Fruit fly (Drosophila melanogaster) whole organism, embryonic: ENCODE data around the gene Trim9.

Experiments
- B-H2 ChIP-seq: fragments of 200-800 bp; sonication (Bioruptor generic); optimal IDR thresholded peaks from 2 replicates; lab custom pipeline; 2018; ENCODE audit warnings: missing biosample characterization, mild to moderate bottlenecking, missing genetic modification characterization
- Bdp1 ChIP-seq: fragments of 200-800 bp; sonication (Bioruptor generic); optimal IDR thresholded peaks from 3 replicates; lab custom pipeline; 2016; ENCODE audit warnings: missing biosample characterization, missing genetic modification characterization
- CG1024 ChIP-seq: fragments of 200-800 bp; sonication (Bioruptor generic); IDR thresholded peaks from 2 replicates; pipeline ENCODE4 v1.3.6; 2022; ENCODE audit warnings: missing biosample characterization, missing genetic modification characterization
- CG11456 ChIP-seq: fragments of 200-800 bp; sonication (Bioruptor generic); IDR thresholded peaks from 3 replicates; pipeline ENCODE4 v1.3.6; 2022; ENCODE audit warnings: missing biosample characterization, missing genetic modification characterization
- CG11695 ChIP-seq: fragments of 200-800 bp; sonication (Bioruptor generic); IDR thresholded peaks from 3 replicates; pipeline ENCODE4 v1.3.6; 2022; ENCODE audit warnings: missing biosample characterization, missing genetic modification characterization
- CG12391 ChIP-seq: fragments of 200-800 bp; sonication (Bioruptor generic); optimal IDR thresholded peaks from 3 replicates; lab custom pipeline; 2018; ENCODE audit warnings: missing biosample characterization, mild to moderate bottlenecking, missing genetic modification characterization, moderate library complexity
- CG12769 ChIP-seq: fragments of 200-800 bp; sonication (Bioruptor generic); optimal IDR thresholded peaks from 2 replicates; lab custom pipeline; 2019; ENCODE audit warnings: missing biosample characterization, mild to moderate bottlenecking, missing genetic modification characterization, moderate library complexity
- CG14667 ChIP-seq: fragments of 200-800 bp; sonication (Bioruptor generic); IDR thresholded peaks from 2 replicates; pipeline ENCODE4 v1.3.6; 2022; ENCODE audit warnings: missing biosample characterization, missing genetic modification characterization
- CG14860 ChIP-seq: fragments of 200-800 bp; sonication (Bioruptor generic); IDR thresholded peaks from 3 replicates; pipeline ENCODE4 v1.3.6; 2022; ENCODE audit warnings: missing biosample characterization, missing genetic modification characterization; ENCODE audit not compliant: partially characterized antibody
- CG15011 ChIP-seq: fragments of 200-800 bp; sonication (Bioruptor generic); optimal IDR thresholded peaks from 3 replicates; lab custom pipeline; 2018; ENCODE audit warnings: missing biosample characterization, mild to moderate bottlenecking, missing genetic modification characterization
- CG2875 ChIP-seq: fragments of 200-800 bp; sonication (Bioruptor generic); optimal IDR thresholded peaks from 2 replicates; lab custom pipeline; 2017; ENCODE audit warnings: missing biosample characterization, mild to moderate bottlenecking, missing genetic modification characterization, missing genetic modification reagents
- CG32772 ChIP-seq: fragments of 200-800 bp; sonication (Bioruptor generic); IDR thresholded peaks from 2 replicates; pipeline ENCODE4 v1.3.6; 2022; ENCODE audit warnings: missing biosample characterization, missing genetic modification characterization
- CG3726 ChIP-seq: fragments of 200-800 bp; sonication (Bioruptor generic); IDR thresholded peaks from 3 replicates; pipeline ENCODE4, ENCODE4 v1.3.6; 2022; ENCODE audit warnings: missing biosample characterization, missing genetic modification characterization
- CG4282 ChIP-seq: fragments of 200-800 bp; sonication (Bioruptor generic); optimal IDR thresholded peaks from 2 replicates; lab custom pipeline; 2016; ENCODE audit warnings: missing biosample characterization, missing genetic modification characterization
- CG4820 ChIP-seq: fragments of 200-800 bp; sonication (Bioruptor generic); optimal IDR thresholded peaks from 3 replicates; lab custom pipeline; 2016; ENCODE audit warnings: missing biosample characterization, missing genetic modification characterization
- CG5953 ChIP-seq: fragments of 200-800 bp; sonication (Bioruptor generic); IDR thresholded peaks from 2 replicates; pipeline ENCODE4 v1.3.6; 2022; ENCODE audit warnings: missing biosample characterization, missing genetic modification characterization
- CG7963 ChIP-seq: fragments of 200-800 bp; sonication (Bioruptor generic); IDR thresholded peaks from 3 replicates; pipeline ENCODE4 v1.3.6; 2022; ENCODE audit warnings: missing biosample characterization, missing genetic modification characterization; ENCODE audit not compliant: partially characterized antibody
- CG8281 ChIP-seq: fragments of 200-800 bp; sonication (Bioruptor generic); optimal IDR thresholded peaks from 2 replicates; lab custom pipeline; 2018; ENCODE audit warnings: missing biosample characterization, mild to moderate bottlenecking, missing genetic modification characterization, moderate library complexity
- Camta ChIP-seq: fragments of 200-800 bp; sonication (Bioruptor generic); optimal IDR thresholded peaks from 2 replicates; lab custom pipeline; 2016; ENCODE audit warnings: missing biosample characterization, missing genetic modification characterization
- Fer1 ChIP-seq: fragments of 200-800 bp; sonication (Bioruptor generic); optimal IDR thresholded peaks from 2 replicates; lab custom pipeline; 2017; ENCODE audit warnings: missing biosample characterization, mild to moderate bottlenecking, missing genetic modification characterization
- HmgD ChIP-seq: fragments of 200-800 bp; sonication (Bioruptor generic); optimal IDR thresholded peaks from 3 replicates; lab custom pipeline; 2016; ENCODE audit warnings: missing biosample characterization, missing genetic modification characterization
- Hr3 ChIP-seq: fragments of 200-800 bp; sonication (Bioruptor generic); optimal IDR thresholded peaks from 3 replicates; lab custom pipeline; 2016; ENCODE audit warnings: missing biosample characterization, missing genetic modification characterization
- Hr39 ChIP-seq: fragments of >200 bp; optimal IDR thresholded peaks from 2 replicates; lab custom pipeline; 2017
- Jarid2 ChIP-seq: fragments of 200-800 bp; sonication (Bioruptor generic); optimal IDR thresholded peaks from 3 replicates; lab custom pipeline; 2017; ENCODE audit warnings: mild to moderate bottlenecking, missing biosample characterization, missing genetic modification reagents, missing genetic modification characterization
- Mes4 ChIP-seq: fragments of 200-800 bp; sonication (Bioruptor generic); optimal IDR thresholded peaks from 2 replicates; lab custom pipeline; 2016; ENCODE audit warnings: missing biosample characterization, missing genetic modification characterization
- PHDP ChIP-seq: fragments of 200-800 bp; sonication (Bioruptor generic); optimal IDR thresholded peaks from 3 replicates; lab custom pipeline; 2018; ENCODE audit warnings: missing biosample characterization, mild to moderate bottlenecking, missing genetic modification characterization, moderate library complexity
- Ptx1 ChIP-seq: fragments of 200-800 bp; sonication (Bioruptor generic); IDR thresholded peaks from 2 replicates; pipeline ENCODE4 v1.3.6; 2022; ENCODE audit warnings: missing biosample characterization, missing genetic modification characterization
- Sin3A ChIP-seq: fragments of >200 bp; optimal IDR thresholded peaks from 2 replicates; lab custom pipeline; 2018
- Xbp1 ChIP-seq: fragments of 200-800 bp; sonication (Bioruptor generic); optimal IDR thresholded peaks from 3 replicates; lab custom pipeline; 2016; ENCODE audit warnings: missing biosample characterization, mild to moderate bottlenecking, missing genetic modification characterization
- aop ChIP-seq: fragments of 200-800 bp; sonication (Bioruptor generic); IDR thresholded peaks from 2 replicates; pipeline ENCODE4 v1.3.6; 2022; ENCODE audit warnings: missing biosample characterization, missing genetic modification characterization
- ara ChIP-seq: fragments of 200-800 bp; sonication (Bioruptor generic); IDR thresholded peaks from 2 replicates; pipeline ENCODE4 v1.3.6; 2022; ENCODE audit warnings: missing biosample characterization, missing genetic modification characterization
- ato ChIP-seq: fragments of 200-800 bp; sonication (Bioruptor generic); IDR thresholded peaks from 2 replicates; pipeline ENCODE4 v1.3.6; 2022; ENCODE audit warnings: missing biosample characterization, missing genetic modification characterization; ENCODE audit not compliant: partially characterized antibody
- bab2 ChIP-seq: fragments of 200-800 bp; sonication (Bioruptor generic); optimal IDR thresholded peaks from 2 replicates; lab custom pipeline; 2016; ENCODE audit warnings: missing biosample characterization, missing genetic modification characterization
- cato ChIP-seq: fragments of 200-800 bp; sonication (Bioruptor generic); optimal IDR thresholded peaks from 2 replicates; lab custom pipeline; 2016; ENCODE audit warnings: missing biosample characterization, missing genetic modification characterization, borderline replicate concordance
- caup ChIP-seq: fragments of 200-800 bp; sonication (Bioruptor generic); optimal IDR thresholded peaks from 3 replicates; lab custom pipeline; 2017; ENCODE audit warnings: missing biosample characterization, mild to moderate bottlenecking, missing genetic modification characterization, moderate library complexity; ENCODE audit not compliant: severe bottlenecking
- chif ChIP-seq, 2 experiments: fragments of 200-800 bp; sonication (Bioruptor generic); optimal IDR thresholded peaks; 3 replicates each; lab custom pipeline; 2016; ENCODE audit warnings: missing biosample characterization in 2 of 2, missing genetic modification characterization in 2 of 2
- crol ChIP-seq: fragments of 200-800 bp; sonication (Bioruptor generic); IDR thresholded peaks from 2 replicates; pipeline ENCODE4 v1.3.6; 2022; ENCODE audit warnings: missing biosample characterization, missing genetic modification characterization
- dmrt11E ChIP-seq: fragments of 200-800 bp; sonication (Bioruptor generic); optimal IDR thresholded peaks from 3 replicates; lab custom pipeline; 2018; ENCODE audit warnings: missing biosample characterization, mild to moderate bottlenecking, missing genetic modification characterization, moderate library complexity
- emc ChIP-seq: fragments of 200-800 bp; sonication (Bioruptor generic); optimal IDR thresholded peaks from 2 replicates; lab custom pipeline; 2016; ENCODE audit warnings: missing biosample characterization, missing genetic modification characterization
- gt ChIP-seq: fragments of 200-800 bp; sonication (Bioruptor generic); IDR thresholded peaks from 2 replicates; pipeline ENCODE4 v1.3.6; 2022; ENCODE audit warnings: missing biosample characterization, missing genetic modification characterization
- her ChIP-seq: fragments of 200-800 bp; sonication (Bioruptor generic); optimal IDR thresholded peaks from 2 replicates; lab custom pipeline; 2016; ENCODE audit warnings: missing biosample characterization, missing genetic modification characterization
- lmd ChIP-seq: fragments of 200-800 bp; sonication (Bioruptor generic); IDR thresholded peaks from 2 replicates; pipeline ENCODE4 v1.3.6; 2022; ENCODE audit warnings: missing biosample characterization, missing genetic modification characterization
- mirr ChIP-seq: fragments of 200-800 bp; sonication (Bioruptor generic); optimal IDR thresholded peaks from 3 replicates; lab custom pipeline; 2018; ENCODE audit warnings: missing biosample characterization, mild to moderate bottlenecking, missing genetic modification characterization
- pan ChIP-seq, 4 experiments: fragments of >200 bp in 3 of 4; fragments of 200-800 bp in 1 of 4; sonication (Bioruptor generic) in 1 of 4; optimal IDR thresholded peaks in 3 of 4; IDR thresholded peaks in 1 of 4; 2 replicates each; pipeline versions ENCODE4 v1.3.6 to Lab custom; 2017 to 2022; ENCODE audit warnings: missing biosample characterization in 2 of 4, missing genetic modification characterization in 2 of 4, mixed read lengths in 1 of 4
- pho ChIP-seq: fragments of 200-800 bp; sonication (Bioruptor generic); optimal IDR thresholded peaks from 2 replicates; lab custom pipeline; 2016; ENCODE audit warnings: missing biosample characterization, missing genetic modification characterization
- phol ChIP-seq: fragments of 200-800 bp; sonication (Bioruptor generic); optimal IDR thresholded peaks from 3 replicates; lab custom pipeline; 2018; ENCODE audit warnings: missing biosample characterization, mild to moderate bottlenecking, missing genetic modification characterization, moderate library complexity
- salm ChIP-seq: fragments of 200-800 bp; sonication (Bioruptor generic); optimal IDR thresholded peaks from 2 replicates; lab custom pipeline; 2018; ENCODE audit warnings: missing biosample characterization, mild to moderate bottlenecking, missing genetic modification characterization
- sim ChIP-seq: fragments of 200-800 bp; sonication (Bioruptor generic); IDR thresholded peaks from 2 replicates; pipeline ENCODE4 v1.3.6; 2022; ENCODE audit warnings: missing biosample characterization, missing genetic modification characterization
- ssp ChIP-seq: fragments of 200-800 bp; sonication (Bioruptor generic); IDR thresholded peaks from 2 replicates; pipeline ENCODE4 v1.3.6; 2022; ENCODE audit warnings: missing biosample characterization, missing genetic modification characterization
- sug ChIP-seq: fragments of 200-800 bp; optimal IDR thresholded peaks from 2 replicates; lab custom pipeline; 2019; ENCODE audit warnings: missing biosample characterization, mild to moderate bottlenecking, missing genetic modification characterization, moderate library complexity
- vfl ChIP-seq: fragments of 200-800 bp; sonication (Bioruptor generic); optimal IDR thresholded peaks from 2 replicates; lab custom pipeline; 2016; ENCODE audit warnings: missing biosample characterization, missing genetic modification characterization

The Trim9 gene

DNA sequence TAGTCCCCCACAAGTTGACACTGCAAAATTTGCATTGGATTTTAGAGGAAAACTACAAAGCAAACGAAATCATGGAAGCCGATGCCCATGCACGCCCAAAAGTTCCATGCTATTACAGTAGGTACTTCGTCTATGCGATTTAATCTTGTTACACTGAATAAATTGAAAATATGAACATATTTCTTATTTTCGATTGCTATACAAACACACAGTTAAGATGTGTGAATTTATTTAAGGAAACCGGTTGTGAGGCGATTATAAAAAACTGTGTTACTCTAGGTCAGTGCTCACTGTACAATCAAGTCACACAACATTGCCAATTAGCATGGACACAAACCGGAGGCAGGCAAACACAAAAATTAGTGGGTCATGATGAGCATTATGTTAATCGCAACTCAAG is 120.9 kb downstream of the Trim9 start (continued):
- TF ChIP-seq CG7963 (GFP tag; lab: Robert Waterston, UW) (no peak), lmd (GFP tag; lab: Robert Waterston, UW) (peak; percentile 90), CG12391 (tag; lab: Kevin White, UChicago) (peak; percentile 80), CG8281 (peak; percentile 34), pho (peak; percentile 56), vfl (GFP tag; lab: Kevin White, UChicago) (no peak), Hr3 (GFP tag; lab: Kevin White, UChicago) (peak; percentile 71), Sin3A (no peak), sug (peak; percentile 47), CG32772 (GFP tag; lab: Robert Waterston, UW) (peak; percentile 82), ato (GFP tag; lab: Robert Waterston, UW) (no peak), CG14860 (no peak), mirr (GFP tag; lab: Kevin White, UChicago) (peak; percentile 15), CG4820 (peak; percentile 67), CG12769 (tag; lab: Kevin White, UChicago) (peak; percentile 87), gt (GFP tag; lab: Robert Waterston, UW) (no peak), PHDP (peak; percentile 79), CG1024 (GFP tag; lab: Robert Waterston, UW) (peak; percentile 80), Hr39 (lab: Kevin White, UChicago) (no peak), aop (GFP tag; lab: Robert Waterston, UW) (0 out of 2 replicates have a peak, but pooled peaks have one; percentile 7), CG3726 (GFP tag; lab: Robert Waterston, UW) (peak; percentile 73; the same call in 2 of the 3 replicates), ssp (GFP tag; lab: Robert Waterston, UW) (peak; percentile 77), CG11456 (peak; percentile 84; the same call in 2 of the 3 replicates), pan (optimal IDR thresholded peaks at IDR 0.05; lab: Kevin White, UChicago) (no peak), pan (GFP tag; optimal IDR thresholded peaks at IDR 0.05 in 1 of 2, IDR thresholded peaks at IDR 0.05 in 1 of 2) (peak in 1 of 2 experiments; percentile 93), emc (GFP tag; lab: Kevin White, UChicago) (peak; percentile 49), Mes4 (GFP tag; lab: Kevin White, UChicago) (peak; percentile 66), CG4282 (GFP tag; lab: Kevin White, UChicago) (peak; percentile 57), ara (GFP tag; lab: Robert Waterston, UW) (peak; percentile 79), Camta (peak; percentile 75), HmgD (GFP tag; lab: Kevin White, UChicago) (no peak), chif (GFP tag; optimal IDR thresholded peaks at IDR 0.05; lab: Kevin White, UChicago) (peak; percentile 69 to 77), Ptx1 (GFP tag; lab: Robert Waterston, UW) (peak; percentile 93), crol (GFP tag; lab: Robert Waterston, UW) (no peak), dmrt11E (tag; lab: Kevin White, UChicago) (peak; percentile 50), CG11695 (peak; percentile 86), CG5953 (GFP tag; lab: Robert Waterston, UW) (peak; percentile 75), Jarid2 (GFP tag; lab: Kevin White, UChicago) (peak; percentile 21), Xbp1 (GFP tag; lab: Kevin White, UChicago) (peak; percentile 86), B-H2 (GFP tag; lab: Kevin White, UChicago) (no peak), bab2 (GFP tag; lab: Kevin White, UChicago) (peak; percentile 72), sim (peak; percentile 54; the same call in 1 of the 2 replicates), CG2875 (peak; percentile 49), caup (GFP tag; lab: Kevin White, UChicago) (peak; percentile 68), her (GFP tag; lab: Kevin White, UChicago) (peak; percentile 75), CG15011 (peak; percentile 58), Bdp1 (peak; percentile 7), Fer1 (GFP tag; lab: Kevin White, UChicago) (peak; percentile 75), CG14667 (GFP tag; lab: Robert Waterston, UW) (peak; percentile 84), salm (tag; lab: Kevin White, UChicago) (peak; percentile 35), cato (GFP tag; lab: Kevin White, UChicago) (peak; percentile 33), phol (tag; lab: Kevin White, UChicago) (peak; percentile 71)
